Worm (Caenorhabditis elegans) whole organism, L1 larva: ENCODE data around the gene Y94H6A.12.
A peak's percentile ranks its signal among the peaks of the same experiment; 100 is the strongest.

ENCODE experiments used
- C16A3.4 ChIP-seq: fragments of 150-350 bp; optimal IDR thresholded peaks from 2 replicates; lab custom pipeline; 2014; ENCODE audit warnings: missing biosample characterization, missing genetic modification characterization
- C34B4.2 ChIP-seq: sonication (generic microtip); optimal IDR thresholded peaks from 2 replicates; lab custom pipeline; 2017; ENCODE audit warnings: mild to moderate bottlenecking, missing genetic modification characterization, missing compliant biosample characterization
- F16B12.6 ChIP-seq: fragments of 150-350 bp; optimal IDR thresholded peaks from 2 replicates; lab custom pipeline; 2014; ENCODE audit warnings: missing biosample characterization, missing genetic modification characterization
- Y116A8C.19 ChIP-seq: sonication (generic microtip); optimal IDR thresholded peaks from 2 replicates; lab custom pipeline; 2016; ENCODE audit warnings: missing compliant biosample characterization, missing genetic modification characterization, borderline replicate concordance
- alr-1 ChIP-seq: fragments of 200-800 bp; sonication (Bioruptor generic); optimal IDR thresholded peaks from 2 replicates; lab custom pipeline; 2018; ENCODE audit warnings: borderline replicate concordance, mild to moderate bottlenecking, missing genetic modification characterization, missing compliant biosample characterization
- blmp-1 ChIP-seq: fragments of 150-350 bp; optimal IDR thresholded peaks from 2 replicates; lab custom pipeline; 2014; ENCODE audit warnings: missing biosample characterization, missing genetic modification characterization
- ceh-63 ChIP-seq: fragments of 200-800 bp; sonication (Bioruptor generic); optimal IDR thresholded peaks from 2 replicates; lab custom pipeline; 2018; ENCODE audit warnings: mild to moderate bottlenecking, missing genetic modification characterization, missing compliant biosample characterization
- ceh-82 ChIP-seq, 3 experiments: fragments of 150-350 bp in 1 of 3; sonication (generic microtip) in 2 of 3; optimal IDR thresholded peaks; 2 replicates each; lab custom pipeline; 2014 to 2017; ENCODE audit warnings: missing biosample characterization in 3 of 3, missing genetic modification characterization in 3 of 3
- ceh-88 ChIP-seq: fragments of 200-800 bp; sonication (Bioruptor generic); IDR thresholded peaks from 2 replicates; pipeline ENCODE4 v1.3.6; 2022; ENCODE audit warnings: missing genetic modification characterization, missing compliant biosample characterization
- ces-1 ChIP-seq: fragments of 150-350 bp; optimal IDR thresholded peaks from 2 replicates; lab custom pipeline; 2014; ENCODE audit warnings: missing biosample characterization, missing genetic modification reagents, missing genetic modification characterization
- dpl-1 ChIP-seq, 3 experiments: fragments of 150-350 bp in 2 of 3; sonication (generic microtip) in 1 of 3; optimal IDR thresholded peaks; 2 replicates each; lab custom pipeline; 2014 to 2017; ENCODE audit warnings: missing biosample characterization in 3 of 3, missing genetic modification characterization in 3 of 3, missing genetic modification reagents in 3 of 3
- efl-1 ChIP-seq, 4 experiments: fragments of 150-350 bp; optimal IDR thresholded peaks in 3 of 4; peaks in 1 of 4; 1 replicate in 1 of 4; 2 replicates in 3 of 4; lab custom pipeline; 2014; ENCODE audit warnings: missing biosample characterization in 2 of 4, missing genetic modification characterization in 2 of 4, missing genetic modification reagents in 2 of 4
- egl-13 ChIP-seq: sonication (generic microtip); optimal IDR thresholded peaks from 2 replicates; lab custom pipeline; 2016; ENCODE audit warnings: missing genotype, missing genetic modification reagents, missing genetic modification characterization, missing compliant biosample characterization
- elt-3 ChIP-seq, 6 experiments: fragments of 150-350 bp in 1 of 6; sonication (generic microtip); optimal IDR thresholded peaks; 2 replicates each; lab custom pipeline; 2017 to 2018; ENCODE audit warnings: missing biosample characterization in 6 of 6, missing genetic modification characterization in 6 of 6, inconsistent platforms in 1 of 6
- ets-5 ChIP-seq: fragments of 200-800 bp; sonication (Bioruptor generic); IDR thresholded peaks from 2 replicates; pipeline ENCODE4 v1.3.6; 2022; ENCODE audit warnings: missing genetic modification characterization, missing compliant biosample characterization
- fkh-8 ChIP-seq: sonication (generic microtip); optimal IDR thresholded peaks from 2 replicates; lab custom pipeline; 2016; ENCODE audit warnings: mild to moderate bottlenecking, missing genetic modification characterization, missing compliant biosample characterization
- grh-1 ChIP-seq: fragments of 200-800 bp; sonication (Bioruptor generic); IDR thresholded peaks from 2 replicates; pipeline ENCODE4 v1.3.6; 2022; ENCODE audit warnings: missing genetic modification reagents, missing genetic modification characterization, missing compliant biosample characterization
- hlh-17 ChIP-seq: fragments of 200-800 bp; sonication (Bioruptor generic); optimal IDR thresholded peaks from 2 replicates; lab custom pipeline; 2018; ENCODE audit warnings: missing genetic modification characterization, mild to moderate bottlenecking, missing compliant biosample characterization, moderate library complexity, borderline replicate concordance
- hpl-2 ChIP-seq: fragments of 150-350 bp; optimal IDR thresholded peaks from 2 replicates; lab custom pipeline; 2014; ENCODE audit warnings: missing biosample characterization, missing genetic modification reagents, missing genetic modification characterization
- lin-14 ChIP-seq: fragments of 200-800 bp; sonication (Bioruptor generic); optimal IDR thresholded peaks from 2 replicates; lab custom pipeline; 2018; ENCODE audit warnings: mild to moderate bottlenecking, missing genetic modification characterization, moderate library complexity, missing compliant biosample characterization
- lin-35 ChIP-seq, 2 experiments: fragments of 150-350 bp; optimal IDR thresholded peaks; 2 replicates each; lab custom pipeline; 2014; ENCODE audit warnings: missing biosample characterization in 2 of 2, missing genetic modification characterization in 2 of 2, missing genetic modification reagents in 2 of 2
- lin-39 ChIP-seq: fragments of 150-350 bp; optimal IDR thresholded peaks from 2 replicates; lab custom pipeline; 2014; ENCODE audit warnings: missing biosample characterization, missing genetic modification reagents, missing genetic modification characterization
- lir-3 ChIP-seq: sonication (generic microtip); optimal IDR thresholded peaks from 2 replicates; lab custom pipeline; 2016; ENCODE audit warnings: mild to moderate bottlenecking, missing genetic modification characterization, moderate library complexity, missing compliant biosample characterization; ENCODE audit not compliant: poor library complexity
- mef-2 ChIP-seq: fragments of 150-350 bp; optimal IDR thresholded peaks from 2 replicates; lab custom pipeline; 2014; ENCODE audit warnings: missing biosample characterization, missing genetic modification characterization
- nhr-11 ChIP-seq: fragments of 150-350 bp; optimal IDR thresholded peaks from 2 replicates; lab custom pipeline; 2014; ENCODE audit warnings: missing biosample characterization, missing genetic modification characterization
- nhr-19 ChIP-seq: fragments of 200-800 bp; sonication (Bioruptor generic); conservative IDR thresholded peaks from 2 replicates; pipeline ENCODE4 v1.3.6; 2022; ENCODE audit warnings: missing genetic modification characterization, missing compliant biosample characterization
- nhr-20 ChIP-seq: sonication (generic microtip); optimal IDR thresholded peaks from 2 replicates; lab custom pipeline; 2016; ENCODE audit warnings: mild to moderate bottlenecking, missing genetic modification characterization, missing compliant biosample characterization
- nhr-47 ChIP-seq: sonication (generic microtip); optimal IDR thresholded peaks from 2 replicates; lab custom pipeline; 2016; ENCODE audit warnings: mild to moderate bottlenecking, missing genetic modification characterization, moderate library complexity, missing compliant biosample characterization
- nhr-76 ChIP-seq: sonication (generic microtip); optimal IDR thresholded peaks from 2 replicates; lab custom pipeline; 2017; ENCODE audit warnings: missing biosample characterization, missing genetic modification characterization
- nhr-85 ChIP-seq: sonication (generic microtip); peaks from one replicate; lab custom pipeline; 2016; ENCODE audit warnings: missing genetic modification characterization, inconsistent platforms, missing compliant biosample characterization
- pag-3 ChIP-seq: sonication (generic microtip); optimal IDR thresholded peaks from 2 replicates; lab custom pipeline; 2017; ENCODE audit warnings: missing genetic modification characterization, mild to moderate bottlenecking, missing compliant biosample characterization, antibody characterized with exemption, borderline replicate concordance; ENCODE audit not compliant: insufficient read depth
- skn-1 ChIP-seq: fragments of 150-350 bp; optimal IDR thresholded peaks from 2 replicates; lab custom pipeline; 2014; ENCODE audit warnings: missing biosample characterization, missing genetic modification characterization
- snpc-4 ChIP-seq: fragments of 150-350 bp; optimal IDR thresholded peaks from 2 replicates; lab custom pipeline; 2014; ENCODE audit warnings: missing biosample characterization, missing genetic modification characterization
- snu-23 ChIP-seq: sonication (generic microtip); optimal IDR thresholded peaks from 2 replicates; lab custom pipeline; 2016; ENCODE audit warnings: missing genetic modification characterization, missing compliant biosample characterization
- sox-4 ChIP-seq: sonication (generic microtip); optimal IDR thresholded peaks from 2 replicates; lab custom pipeline; 2016; ENCODE audit warnings: missing genetic modification characterization, missing compliant biosample characterization
- sptf-1 ChIP-seq: fragments of 150-350 bp; optimal IDR thresholded peaks from 2 replicates; lab custom pipeline; 2014; ENCODE audit warnings: missing biosample characterization, missing genetic modification characterization
- swsn-7 ChIP-seq: sonication (generic microtip); optimal IDR thresholded peaks from 2 replicates; lab custom pipeline; 2016; ENCODE audit warnings: missing genetic modification characterization, missing compliant biosample characterization
- tlp-1 ChIP-seq: fragments of 150-350 bp; optimal IDR thresholded peaks from 2 replicates; lab custom pipeline; 2014; ENCODE audit warnings: missing biosample characterization, missing genetic modification characterization
- unc-62 ChIP-seq: fragments of 150-350 bp; optimal IDR thresholded peaks from 2 replicates; lab custom pipeline; 2014; ENCODE audit warnings: missing biosample characterization, missing genetic modification reagents, missing genetic modification characterization
- unc-86 ChIP-seq: sonication (generic microtip); optimal IDR thresholded peaks from 2 replicates; lab custom pipeline; 2016; ENCODE audit warnings: missing genetic modification characterization, missing compliant biosample characterization
- unc-98 ChIP-seq: fragments of 200-800 bp; sonication (Bioruptor generic); IDR thresholded peaks from 2 replicates; pipeline ENCODE4 v1.3.6; 2022; ENCODE audit warnings: missing genetic modification characterization, missing compliant biosample characterization
- xbp-1 ChIP-seq: sonication (generic microtip); optimal IDR thresholded peaks from 2 replicates; lab custom pipeline; 2016; ENCODE audit warnings: missing genetic modification characterization, missing compliant biosample characterization
- zip-4 ChIP-seq: fragments of 200-800 bp; sonication (Bioruptor generic); optimal IDR thresholded peaks from 2 replicates; lab custom pipeline; 2018; ENCODE audit warnings: mild to moderate bottlenecking, missing genetic modification characterization, moderate library complexity, missing compliant biosample characterization
- ztf-11 ChIP-seq, 2 experiments: sonication (generic microtip); optimal IDR thresholded peaks; 2 replicates each; lab custom pipeline; 2016 to 2017; ENCODE audit warnings: missing genetic modification characterization in 2 of 2, missing biosample characterization in 1 of 2, missing compliant biosample characterization in 1 of 2
- ztf-4 ChIP-seq: fragments of 150-350 bp; optimal IDR thresholded peaks from 2 replicates; lab custom pipeline; 2014; ENCODE audit warnings: missing biosample characterization, missing genetic modification characterization

Y94H6A.12 gene

ce11 chrIV:2680281-2680680 lies 32.6 kb downstream of the Y94H6A.12 start:
- TF ChIP-seq ztf-4 (tag; lab: Kevin White, UChicago) (no peak), sox-4 (tag; lab: Kevin White, UChicago) (no peak)

- TF ChIP-seq Y116A8C.19 (tag; lab: Kevin White, UChicago) (no peak), efl-1 (optimal IDR thresholded peaks at IDR 0.05; lab: Kevin White, UChicago) (no peak), efl-1 (GFP tag; optimal IDR thresholded peaks at IDR 0.05 in 1 of 2; lab: Kevin White, UChicago) (peak in 1 of 2 experiments; percentile 38)
- TF ChIP-seq, all 84 proteins: peak for 1
Measured at ce11 chrIV:2678152-2678551, 34.7 kb downstream of the Y94H6A.12 start.

- TF ChIP-seq F16B12.6 (tag; lab: Kevin White, UChicago) (no peak), dpl-1 (GFP tag; optimal IDR thresholded peaks at IDR 0.05; lab: Kevin White, UChicago) (peak; percentile 23 to 69 (median 36)), efl-1 (optimal IDR thresholded peaks at IDR 0.05; lab: Kevin White, UChicago) (peak; percentile 64 to 85), efl-1 (GFP tag; optimal IDR thresholded peaks at IDR 0.05 in 1 of 2; lab: Kevin White, UChicago) (peak; percentile 74 to 95), lin-35 (GFP tag; optimal IDR thresholded peaks at IDR 0.05; lab: Kevin White, UChicago) (peak; percentile 39 to 40)
Measured at ce11 chrIV:2677687-2678086, 35.1 kb downstream of the Y94H6A.12 start.

- no peak for TF ChIP-seq ces-1 (GFP tag; lab: Kevin White, UChicago)
- no peak for TF ChIP-seq ets-5
- TF ChIP-seq lin-14 (GFP tag; lab: Kevin White, UChicago) = no peak
- peak; percentile 66 for TF ChIP-seq ceh-88 (GFP tag; lab: Robert Waterston, UW)
- TF ChIP-seq lir-3 (tag; lab: Kevin White, UChicago) = no peak
- TF ChIP-seq swsn-7 (tag; lab: Kevin White, UChicago) = peak; percentile 94
- TF ChIP-seq nhr-19 (GFP tag; lab: Robert Waterston, UW) = peak; percentile 94
- peak; percentile 92 for TF ChIP-seq grh-1 (GFP tag; lab: Robert Waterston, UW)
- TF ChIP-seq fkh-8 (tag; lab: Kevin White, UChicago) = peak; percentile 87
- peak; percentile 77 for TF ChIP-seq snpc-4 (tag; lab: Kevin White, UChicago)
- TF ChIP-seq snu-23 (GFP tag; lab: Kevin White, UChicago) = peak; percentile 96
- TF ChIP-seq mef-2 = no peak
- no peak for TF ChIP-seq hlh-17 (GFP tag; lab: Kevin White, UChicago)
- TF ChIP-seq ceh-63 = no peak
- peak; percentile 45; the same call in 1 of the 2 replicates for TF ChIP-seq unc-98 (GFP tag; lab: Robert Waterston, UW)
- TF ChIP-seq unc-86 (tag; lab: Kevin White, UChicago) = peak; percentile 93
- TF ChIP-seq egl-13 (tag; lab: Kevin White, UChicago) = peak; percentile 78
- peak; percentile 85 for TF ChIP-seq sox-4 (tag; lab: Kevin White, UChicago)
- peak; percentile 20 for TF ChIP-seq hpl-2
- TF ChIP-seq ceh-82 (tag; optimal IDR thresholded peaks at IDR 0.05; lab: Kevin White, UChicago) = peak; percentile 96 to 98 (median 97)
- peak in 1 of 2 experiments; percentile 77 for TF ChIP-seq ztf-11 (tag; optimal IDR thresholded peaks at IDR 0.05; lab: Kevin White, UChicago)
- no peak for TF ChIP-seq tlp-1 (tag; lab: Kevin White, UChicago)
- TF ChIP-seq unc-62 (GFP tag; lab: Kevin White, UChicago) = no peak
- TF ChIP-seq lin-39 (tag; lab: Kevin White, UChicago) = peak; percentile 95
- TF ChIP-seq C16A3.4 = peak; percentile 87
- TF ChIP-seq sptf-1 (tag; lab: Kevin White, UChicago) = no peak
- TF ChIP-seq pag-3 (tag; lab: Kevin White, UChicago) = no peak
- peak; percentile 59 for TF ChIP-seq blmp-1 (tag; lab: Kevin White, UChicago)
- TF ChIP-seq C34B4.2 = peak; percentile 65
- TF ChIP-seq nhr-76 (tag; lab: Kevin White, UChicago) = no peak
- peak; percentile 97 for TF ChIP-seq nhr-47 (tag; lab: Kevin White, UChicago)
- peak; percentile 86 for TF ChIP-seq zip-4 (GFP tag; lab: Kevin White, UChicago)
- peak; percentile 92 for TF ChIP-seq nhr-85 (tag; lab: Kevin White, UChicago)
- TF ChIP-seq elt-3 (tag; optimal IDR thresholded peaks at IDR 0.05; lab: Kevin White, UChicago) = peak in 2 of 6 experiments; percentile 78 to 88
- TF ChIP-seq xbp-1 = peak; percentile 92
- peak; percentile 80 for TF ChIP-seq nhr-11
- peak; percentile 92 for TF ChIP-seq skn-1 (tag; lab: Kevin White, UChicago)
- peak; percentile 91 for TF ChIP-seq nhr-20
- TF ChIP-seq alr-1 (tag; lab: Kevin White, UChicago) = no peak
Measured at ce11 chrIV:2676281-2676680, 36.6 kb downstream of the Y94H6A.12 start, which contains the start of gene Y94H6A.3. Gene Y94H6A.3 (plus strand): TSS chrIV:2676512.
